Fruit fly (Drosophila melanogaster): Measurements from ENCODE around the gene Mettl2.

The Mettl2 gene

dm6 chr3L:1592822-1593452 lies 46.1 kb downstream of the Mettl2 start:
- TF ChIP-seq Sin3A (optimal IDR thresholded peaks at IDR 0.05) (no peak), Myc (optimal IDR thresholded peaks at IDR 0.05) (no peak), ttk (optimal IDR thresholded peaks at IDR 0.05) (no peak), psq (optimal IDR thresholded peaks at IDR 0.05) (no peak), h (optimal IDR thresholded peaks at IDR 0.05) (no peak), insv (optimal IDR thresholded peaks at IDR 0.05) (no peak)

dm6 chr3L:1591692-1592371 lies 47.2 kb downstream of the Mettl2 start:
- TF ChIP-seq insv (optimal IDR thresholded peaks at IDR 0.05), result no peak

dm6 chr3L:1590194-1590593 lies 48.8 kb downstream of the Mettl2 start:
- no peak for TF ChIP-seq insv (optimal IDR thresholded peaks at IDR 0.05)
- no peak for TF ChIP-seq ttk (optimal IDR thresholded peaks at IDR 0.05)
- TF ChIP-seq psq (optimal IDR thresholded peaks at IDR 0.05), result no peak
- TF ChIP-seq Myc (optimal IDR thresholded peaks at IDR 0.05), result no peak
- TF ChIP-seq h (optimal IDR thresholded peaks at IDR 0.05), result no peak
- TF ChIP-seq Sin3A (optimal IDR thresholded peaks at IDR 0.05), result no peak
